Fruit fly (Drosophila melanogaster) whole organism, embryonic: ENCODE data around the gene CG31041.
A peak's percentile ranks its signal among the peaks of the same experiment; 100 is the strongest.

Source experiments
- BEAF-32 ChIP-seq: fragments of 200-800 bp; sonication (Bioruptor generic); optimal IDR thresholded peaks from 3 replicates; lab custom pipeline; 2017; ENCODE audit warnings: missing biosample characterization, missing genetic modification characterization, mild to moderate bottlenecking, moderate library complexity, missing genetic modification reagents
- BtbVII ChIP-seq: fragments of 200-800 bp; sonication (Bioruptor generic); optimal IDR thresholded peaks from 3 replicates; lab custom pipeline; 2017; ENCODE audit warnings: missing biosample characterization, mild to moderate bottlenecking, missing genetic modification characterization
- CG14667 ChIP-seq: fragments of 200-800 bp; sonication (Bioruptor generic); IDR thresholded peaks from 2 replicates; pipeline ENCODE4 v1.3.6; 2022; ENCODE audit warnings: missing biosample characterization, missing genetic modification characterization
- CG16815 ChIP-seq: fragments of 200-800 bp; sonication (Bioruptor generic); optimal IDR thresholded peaks from 3 replicates; lab custom pipeline; 2017; ENCODE audit warnings: missing biosample characterization, mild to moderate bottlenecking, missing genetic modification characterization
- CG17568 ChIP-seq: fragments of 200-800 bp; sonication (Bioruptor generic); optimal IDR thresholded peaks from 2 replicates; lab custom pipeline; 2018; ENCODE audit warnings: missing biosample characterization, mild to moderate bottlenecking, missing genetic modification characterization, moderate library complexity
- CG18619 ChIP-seq: fragments of 200-800 bp; sonication (Bioruptor generic); optimal IDR thresholded peaks from 3 replicates; lab custom pipeline; 2017; ENCODE audit warnings: missing biosample characterization, mild to moderate bottlenecking, missing genetic modification characterization
- CG30020 ChIP-seq: fragments of 200-800 bp; optimal IDR thresholded peaks from 2 replicates; lab custom pipeline; 2019; ENCODE audit warnings: missing biosample characterization, mild to moderate bottlenecking, missing genetic modification characterization, moderate library complexity
- CG30403 ChIP-seq: fragments of 200-800 bp; sonication (Bioruptor generic); optimal IDR thresholded peaks from 3 replicates; lab custom pipeline; 2016; ENCODE audit warnings: missing biosample characterization, missing genetic modification characterization
- CG31388 ChIP-seq: fragments of 200-800 bp; sonication (Bioruptor generic); optimal IDR thresholded peaks from 2 replicates; lab custom pipeline; 2016; ENCODE audit warnings: missing biosample characterization, missing genetic modification characterization
- CG32772 ChIP-seq: fragments of 200-800 bp; sonication (Bioruptor generic); IDR thresholded peaks from 2 replicates; pipeline ENCODE4 v1.3.6; 2022; ENCODE audit warnings: missing biosample characterization, missing genetic modification characterization
- CG34224 ChIP-seq: fragments of 200-800 bp; sonication (Bioruptor generic); IDR thresholded peaks from 3 replicates; pipeline ENCODE4 v1.3.6; 2022; ENCODE audit warnings: missing biosample characterization, missing genetic modification characterization; ENCODE audit not compliant: partially characterized antibody
- CG7928 ChIP-seq: fragments of 200-800 bp; sonication (Bioruptor generic); optimal IDR thresholded peaks from 2 replicates; lab custom pipeline; 2017; ENCODE audit warnings: missing biosample characterization, mild to moderate bottlenecking, missing genetic modification characterization
- CG7963 ChIP-seq: fragments of 200-800 bp; sonication (Bioruptor generic); IDR thresholded peaks from 3 replicates; pipeline ENCODE4 v1.3.6; 2022; ENCODE audit warnings: missing biosample characterization, missing genetic modification characterization; ENCODE audit not compliant: partially characterized antibody
- CG8478 ChIP-seq: fragments of >200 bp; optimal IDR thresholded peaks from 2 replicates; lab custom pipeline; 2018
- CG8944 ChIP-seq: fragments of 200-800 bp; sonication (Bioruptor generic); optimal IDR thresholded peaks from 3 replicates; lab custom pipeline; 2016; ENCODE audit warnings: missing biosample characterization, missing genetic modification characterization
- CG9437 ChIP-seq: fragments of 200-800 bp; sonication (Bioruptor generic); optimal IDR thresholded peaks from 2 replicates; lab custom pipeline; 2018; ENCODE audit warnings: missing biosample characterization, mild to moderate bottlenecking, missing genetic modification characterization
- CHES-1-like ChIP-seq: fragments of 200-800 bp; sonication (Bioruptor generic); optimal IDR thresholded peaks from 2 replicates; lab custom pipeline; 2016; ENCODE audit warnings: missing biosample characterization, missing genetic modification characterization
- CrebB ChIP-seq: fragments of 200-800 bp; sonication (Bioruptor generic); optimal IDR thresholded peaks from 3 replicates; lab custom pipeline; 2018; ENCODE audit warnings: missing biosample characterization, mild to moderate bottlenecking, missing genetic modification characterization
- Med ChIP-seq: fragments of 200-800 bp; sonication (Bioruptor generic); peaks from one replicate; lab custom pipeline; 2016; ENCODE audit warnings: missing biosample characterization, missing genetic modification characterization, mild to moderate bottlenecking, inconsistent platforms, moderate library complexity
- PHDP ChIP-seq: fragments of 200-800 bp; sonication (Bioruptor generic); optimal IDR thresholded peaks from 3 replicates; lab custom pipeline; 2018; ENCODE audit warnings: missing biosample characterization, mild to moderate bottlenecking, missing genetic modification characterization, moderate library complexity
- Side ChIP-seq: fragments of 200-800 bp; sonication (Bioruptor generic); optimal IDR thresholded peaks from 2 replicates; lab custom pipeline; 2016; ENCODE audit warnings: missing biosample characterization, missing genetic modification characterization
- TFAM ChIP-seq: fragments of 200-800 bp; sonication (Bioruptor generic); optimal IDR thresholded peaks from 2 replicates; lab custom pipeline; 2017; ENCODE audit warnings: missing biosample characterization, missing genetic modification characterization, inconsistent platforms
- Xbp1 ChIP-seq: fragments of 200-800 bp; sonication (Bioruptor generic); optimal IDR thresholded peaks from 3 replicates; lab custom pipeline; 2016; ENCODE audit warnings: missing biosample characterization, mild to moderate bottlenecking, missing genetic modification characterization
- abd-A ChIP-seq: fragments of 200-800 bp; sonication (Bioruptor generic); optimal IDR thresholded peaks from 3 replicates; lab custom pipeline; 2019; ENCODE audit warnings: missing biosample characterization, mild to moderate bottlenecking, missing genetic modification characterization, moderate library complexity
- btn ChIP-seq: fragments of 200-800 bp; sonication (Bioruptor generic); optimal IDR thresholded peaks from 2 replicates; lab custom pipeline; 2016; ENCODE audit warnings: missing biosample characterization, missing genetic modification characterization
- cas ChIP-seq: fragments of 200-800 bp; sonication (Bioruptor generic); IDR thresholded peaks from 2 replicates; pipeline ENCODE4 v1.3.6; 2022; ENCODE audit warnings: missing biosample characterization, missing genetic modification characterization
- caup ChIP-seq: fragments of 200-800 bp; sonication (Bioruptor generic); optimal IDR thresholded peaks from 3 replicates; lab custom pipeline; 2017; ENCODE audit warnings: missing biosample characterization, mild to moderate bottlenecking, missing genetic modification characterization, moderate library complexity; ENCODE audit not compliant: severe bottlenecking
- croc ChIP-seq: fragments of 200-800 bp; sonication (Bioruptor generic); conservative IDR thresholded peaks from 3 replicates; pipeline ENCODE4 v1.3.6; 2022; ENCODE audit warnings: missing biosample characterization, missing genetic modification characterization
- dati ChIP-seq: fragments of 200-800 bp; sonication (Bioruptor generic); IDR thresholded peaks from 2 replicates; pipeline ENCODE4 v1.3.6; 2022; ENCODE audit warnings: missing biosample characterization, missing genetic modification characterization
- dm ChIP-seq: fragments of 200-800 bp; sonication (Bioruptor generic); optimal IDR thresholded peaks from 3 replicates; lab custom pipeline; 2016; ENCODE audit warnings: missing biosample characterization, missing genetic modification characterization
- esg ChIP-seq: fragments of 200-800 bp; sonication (Bioruptor generic); conservative IDR thresholded peaks from 2 replicates; pipeline ENCODE4 v1.3.6; 2022; ENCODE audit warnings: missing biosample characterization, missing genetic modification characterization
- ewg ChIP-seq: fragments of 200-800 bp; sonication (Bioruptor generic); optimal IDR thresholded peaks from 3 replicates; lab custom pipeline; 2017; ENCODE audit warnings: mild to moderate bottlenecking, missing biosample characterization, missing genetic modification reagents, missing genetic modification characterization
- fd64A ChIP-seq: fragments of 200-800 bp; sonication (Bioruptor generic); optimal IDR thresholded peaks from 3 replicates; lab custom pipeline; 2018; ENCODE audit warnings: missing biosample characterization, mild to moderate bottlenecking, missing genetic modification characterization
- fu2 ChIP-seq: fragments of 200-800 bp; sonication (Bioruptor generic); optimal IDR thresholded peaks from 2 replicates; lab custom pipeline; 2016; ENCODE audit warnings: missing biosample characterization, missing genetic modification characterization
- gem ChIP-seq: fragments of 200-800 bp; sonication (Bioruptor generic); optimal IDR thresholded peaks from 2 replicates; lab custom pipeline; 2019; ENCODE audit warnings: missing biosample characterization, mild to moderate bottlenecking, missing genetic modification characterization, moderate library complexity
- grn ChIP-seq: fragments of 200-800 bp; sonication (Bioruptor generic); optimal IDR thresholded peaks from 3 replicates; lab custom pipeline; 2017; ENCODE audit warnings: missing biosample characterization, missing genetic modification characterization
- gt ChIP-seq: fragments of 200-800 bp; sonication (Bioruptor generic); IDR thresholded peaks from 2 replicates; pipeline ENCODE4 v1.3.6; 2022; ENCODE audit warnings: missing biosample characterization, missing genetic modification characterization
- insv ChIP-seq, 2 experiments: fragments of 200-800 bp; sonication (Bioruptor generic); optimal IDR thresholded peaks; 3 replicates each; lab custom pipeline; 2016 to 2018; ENCODE audit warnings: missing biosample characterization in 2 of 2, missing genetic modification characterization in 2 of 2
- mld ChIP-seq: fragments of 200-800 bp; sonication (Bioruptor generic); IDR thresholded peaks from 3 replicates; pipeline ENCODE4 v1.3.6; 2022; ENCODE audit warnings: missing biosample characterization, missing genetic modification characterization; ENCODE audit not compliant: partially characterized antibody
- nerfin-1 ChIP-seq: fragments of 200-800 bp; sonication (Bioruptor generic); optimal IDR thresholded peaks from 3 replicates; lab custom pipeline; 2019; ENCODE audit warnings: missing biosample characterization, mild to moderate bottlenecking, missing genetic modification characterization, moderate library complexity
- pnt ChIP-seq: fragments of 200-800 bp; sonication (Bioruptor generic); optimal IDR thresholded peaks from 3 replicates; lab custom pipeline; 2016; ENCODE audit warnings: missing biosample characterization, missing genetic modification characterization
- pzg ChIP-seq: fragments of 200-800 bp; sonication (Bioruptor generic); optimal IDR thresholded peaks from 3 replicates; lab custom pipeline; 2018; ENCODE audit warnings: missing biosample characterization, mild to moderate bottlenecking, missing genetic modification characterization, moderate library complexity
- schlank ChIP-seq: fragments of 200-800 bp; sonication (Bioruptor generic); optimal IDR thresholded peaks from 2 replicates; lab custom pipeline; 2018; ENCODE audit warnings: missing biosample characterization, mild to moderate bottlenecking, missing genetic modification characterization
- sisA ChIP-seq: fragments of 200-800 bp; sonication (Bioruptor generic); IDR thresholded peaks from 2 replicates; pipeline ENCODE4 v1.3.6; 2022; ENCODE audit warnings: missing biosample characterization, missing genetic modification characterization
- sna ChIP-seq: fragments of 200-800 bp; sonication (Bioruptor generic); IDR thresholded peaks from 2 replicates; pipeline ENCODE4 v1.3.6; 2022; ENCODE audit warnings: missing biosample characterization, missing genetic modification characterization; ENCODE audit not compliant: partially characterized antibody
- tll ChIP-seq, 2 experiments: fragments of 200-800 bp in 1 of 2; fragments of >200 bp in 1 of 2; sonication (Bioruptor generic) in 1 of 2; optimal IDR thresholded peaks; 2 replicates each; lab custom pipeline; 2017 to 2019; ENCODE audit warnings: missing biosample characterization in 2 of 2, missing genetic modification characterization in 2 of 2, mild to moderate bottlenecking in 1 of 2, moderate library complexity in 1 of 2
- toy ChIP-seq: fragments of 200-800 bp; sonication (Bioruptor generic); IDR thresholded peaks from 2 replicates; pipeline ENCODE4 v1.3.6; 2022; ENCODE audit warnings: missing biosample characterization, missing genetic modification characterization
- vvl ChIP-seq: fragments of 200-800 bp; sonication (Bioruptor generic); IDR thresholded peaks from 2 replicates; pipeline ENCODE4 v1.3.6; 2022; ENCODE audit warnings: missing biosample characterization, missing genetic modification characterization
- zen2 ChIP-seq: fragments of 200-800 bp; sonication (Bioruptor generic); IDR thresholded peaks from 3 replicates; pipeline ENCODE4 v1.3.6; 2022; ENCODE audit warnings: missing biosample characterization, missing genetic modification characterization; ENCODE audit not compliant: partially characterized antibody

CG31041 gene

dm6 chr3R:29618515-29619157, 27.9 kb upstream of the CG31041 start, which contains the start of gene CG1907 (continued):
- no peak for TF ChIP-seq zen2 (GFP tag; lab: Robert Waterston, UW)
- TF ChIP-seq CG30020: peak; percentile 87
- TF ChIP-seq cas (GFP tag; lab: Robert Waterston, UW): peak; percentile 96
- no peak for TF ChIP-seq CG7963
- TF ChIP-seq CG9437 (GFP tag; lab: Kevin White, UChicago): peak; percentile 93
- peak; percentile 97 for TF ChIP-seq sisA (GFP tag; lab: Robert Waterston, UW)
- peak; percentile 76 to 98 for TF ChIP-seq insv (GFP tag; optimal IDR thresholded peaks at IDR 0.05; lab: Kevin White, UChicago)
- peak; percentile 98 for TF ChIP-seq CG32772 (GFP tag; lab: Robert Waterston, UW)
- peak; percentile 53 for TF ChIP-seq btn (GFP tag; lab: Kevin White, UChicago)
- TF ChIP-seq tll (GFP tag; optimal IDR thresholded peaks at IDR 0.05; lab: Kevin White, UChicago): peak in 1 of 2 experiments; percentile 86
- peak; percentile 97 for TF ChIP-seq nerfin-1 (tag; lab: Kevin White, UChicago)
- TF ChIP-seq Med (GFP tag; lab: Kevin White, UChicago): peak; percentile 96
- peak; percentile 98 for TF ChIP-seq Xbp1 (GFP tag; lab: Kevin White, UChicago)
- TF ChIP-seq esg: peak; percentile 98
- peak; percentile 99 for TF ChIP-seq vvl (GFP tag; lab: Robert Waterston, UW)
- peak; percentile 98 for TF ChIP-seq PHDP
- TF ChIP-seq gem (tag; lab: Kevin White, UChicago): peak; percentile 99
- TF ChIP-seq ewg (GFP tag; lab: Kevin White, UChicago): peak; percentile 100
- TF ChIP-seq CG8478 (lab: Kevin White, UChicago): no peak
- TF ChIP-seq caup: peak; percentile 99
- peak; percentile 61 for TF ChIP-seq dm (GFP tag; lab: Kevin White, UChicago)
- TF ChIP-seq CG8944: peak; percentile 79
- peak; percentile 96 for TF ChIP-seq CG31388
- TF ChIP-seq TFAM (GFP tag; lab: Kevin White, UChicago): peak; percentile 91
- peak; percentile 98 for TF ChIP-seq CG14667 (GFP tag; lab: Robert Waterston, UW)
- TF ChIP-seq CHES-1-like (GFP tag; lab: Kevin White, UChicago): peak; percentile 60
- TF ChIP-seq gt: peak; percentile 95
- TF ChIP-seq croc (GFP tag; lab: Robert Waterston, UW): peak; percentile 98
- peak; percentile 96 for TF ChIP-seq CG18619
- no peak for TF ChIP-seq mld (GFP tag; lab: Robert Waterston, UW)
- peak; percentile 99 for TF ChIP-seq BtbVII
- TF ChIP-seq sna (GFP tag; lab: Robert Waterston, UW): peak; percentile 54; the same call in 1 of the 2 replicates
- peak; percentile 94 for TF ChIP-seq fd64A (GFP tag; lab: Kevin White, UChicago)
- TF ChIP-seq BEAF-32 (GFP tag; lab: Kevin White, UChicago): peak; percentile 33
- peak; percentile 69 for TF ChIP-seq fu2 (GFP tag; lab: Kevin White, UChicago)
- TF ChIP-seq schlank (tag; lab: Kevin White, UChicago): peak; percentile 90
- TF ChIP-seq CG34224 (GFP tag; lab: Robert Waterston, UW): no peak
- peak; percentile 93 for TF ChIP-seq dati (GFP tag; lab: Robert Waterston, UW)
- TF ChIP-seq grn (GFP tag; lab: Kevin White, UChicago): peak; percentile 69
- peak; percentile 90 for TF ChIP-seq abd-A (tag; lab: Kevin White, UChicago)
- peak; percentile 83 for TF ChIP-seq CG7928 (GFP tag; lab: Kevin White, UChicago)
- peak; percentile 45 for TF ChIP-seq pzg (GFP tag; lab: Kevin White, UChicago)
- peak; percentile 75 for TF ChIP-seq Side
- TF ChIP-seq CrebB (tag; lab: Kevin White, UChicago): peak; percentile 95
- peak; percentile 82 for TF ChIP-seq pnt
- peak; percentile 97 for TF ChIP-seq CG30403 (GFP tag; lab: Kevin White, UChicago)
- TF ChIP-seq CG17568 (GFP tag; lab: Kevin White, UChicago): peak; percentile 90
- peak; percentile 97 for TF ChIP-seq toy
- TF ChIP-seq CG16815: peak; percentile 97
